Worm (Caenorhabditis elegans): ENCODE measurements around the gene M110.10.
A peak's percentile ranks its signal among the peaks of the same experiment; 100 is the strongest.

Gene M110.10

ce11 chrII:8209476-8209875 is 4.8 kb downstream of the M110.10 start, which contains the start of gene M110.8:
Gene M110.8, minus strand, starts transcription at chrII:8209576.
- no peak for TF ChIP-seq fkh-3 (tag; optimal IDR thresholded peaks at IDR 0.05)
- TF ChIP-seq mcd-1 (GFP tag; IDR thresholded peaks at IDR 0.05), result no peak
- no peak for TF ChIP-seq snpc-4 (GFP tag; optimal IDR thresholded peaks at IDR 0.05)
- TF ChIP-seq snpc-4 (tag; optimal IDR thresholded peaks at IDR 0.05), result no peak
- no peak for TF ChIP-seq bed-1 (GFP tag; IDR thresholded peaks at IDR 0.05)
- TF ChIP-seq K11D2.4 (GFP tag; IDR thresholded peaks at IDR 0.05), result no peak
- TF ChIP-seq ztf-28 (GFP tag; IDR thresholded peaks at IDR 0.05), result no peak
- TF ChIP-seq lin-54 (GFP tag; optimal IDR thresholded peaks at IDR 0.05), result no peak
- TF ChIP-seq F33H1.4 (GFP tag; IDR thresholded peaks at IDR 0.05), result no peak
- no peak for TF ChIP-seq madf-6 (GFP tag; IDR thresholded peaks at IDR 0.05)
- TF ChIP-seq mel-28 (tag; optimal IDR thresholded peaks at IDR 0.05; ENCODE audit: borderline replicate concordance), result no peak
- no peak for TF ChIP-seq bed-2 (GFP tag; IDR thresholded peaks at IDR 0.05)
- no peak for TF ChIP-seq nfya-2 (GFP tag; IDR thresholded peaks at IDR 0.05)
- TF ChIP-seq C17E4.6 (GFP tag; IDR thresholded peaks at IDR 0.05), result no peak
- TF ChIP-seq mes-4 (tag; optimal IDR thresholded peaks at IDR 0.05), result no peak
- TF ChIP-seq him-1 (tag; optimal IDR thresholded peaks at IDR 0.05), result no peak
- TF ChIP-seq madf-8 (GFP tag; conservative IDR thresholded peaks at IDR 0.05), result no peak

ce11 chrII:8205612-8206011 is 8.7 kb downstream of the M110.10 start:
- peak; percentile 48 for TF ChIP-seq nhr-80 (tag; optimal IDR thresholded peaks at IDR 0.05)
- TF ChIP-seq snpc-3.4 (tag; optimal IDR thresholded peaks at IDR 0.05), result no peak
- no peak for TF ChIP-seq lin-54 (GFP tag; optimal IDR thresholded peaks at IDR 0.05)
- no peak for TF ChIP-seq B0035.1 (tag; optimal IDR thresholded peaks at IDR 0.05)

- TF ChIP-seq nfyb-1 (GFP tag; IDR thresholded peaks at IDR 0.05) (no peak), lin-54 (GFP tag; optimal IDR thresholded peaks at IDR 0.05) (no peak), ztf-3 (GFP tag; optimal IDR thresholded peaks at IDR 0.05) (no peak), snpc-1.3 (tag; optimal IDR thresholded peaks at IDR 0.05; ENCODE audit: insufficient read depth) (no peak), attf-6 (GFP tag; IDR thresholded peaks at IDR 0.05) (no peak), nhr-80 (tag; optimal IDR thresholded peaks at IDR 0.05) (no peak), cebp-2 (GFP tag; IDR thresholded peaks at IDR 0.05) (no peak), ccch-3 (GFP tag; optimal IDR thresholded peaks at IDR 0.05) (no peak), gei-17 (GFP tag; optimal IDR thresholded peaks at IDR 0.05) (no peak), B0019.2 (GFP tag; conservative IDR thresholded peaks at IDR 0.05) (no peak), egrh-3 (GFP tag; IDR thresholded peaks at IDR 0.05) (no peak), T07F8.4 (tag; optimal IDR thresholded peaks at IDR 0.05) (no peak), nhr-120 (GFP tag; IDR thresholded peaks at IDR 0.05) (no peak)
Observed at ce11 chrII:8204039-8204438, 10.2 kb downstream of the M110.10 start, which contains the start of gene col-76. Gene col-76, plus strand, starts transcription at chrII:8204339.

ce11 chrII:8199803-8200202 is 14.5 kb downstream of the M110.10 start:
- TF ChIP-seq K11D2.4 (GFP tag; IDR thresholded peaks at IDR 0.05), result no peak
- no peak for TF ChIP-seq F37B4.10 (GFP tag; IDR thresholded peaks at IDR 0.05)
- no peak for TF ChIP-seq snpc-4 (GFP tag; optimal IDR thresholded peaks at IDR 0.05)
- TF ChIP-seq snpc-4 (tag; optimal IDR thresholded peaks at IDR 0.05), result no peak
- TF ChIP-seq T07F8.4 (tag; optimal IDR thresholded peaks at IDR 0.05), result no peak
- no peak for TF ChIP-seq ccch-3 (GFP tag; optimal IDR thresholded peaks at IDR 0.05)
- no peak for TF ChIP-seq C17E4.6 (GFP tag; IDR thresholded peaks at IDR 0.05)

ce11 chrII:8198503-8198902 is 15.8 kb downstream of the M110.10 start, which contains the start of gene qua-1:
Gene qua-1, plus strand, starts transcription at chrII:8198803.
- TF ChIP-seq dpff-1 (tag; optimal IDR thresholded peaks at IDR 0.05) (no peak), rec-8 (tag; optimal IDR thresholded peaks at IDR 0.05) (no peak), hrde-1 (tag; optimal IDR thresholded peaks at IDR 0.05; ENCODE audit: borderline replicate concordance) (no peak), ccch-3 (GFP tag; optimal IDR thresholded peaks at IDR 0.05) (no peak), ceh-40 (GFP tag; IDR thresholded peaks at IDR 0.05) (no peak), ceh-100 (GFP tag; IDR thresholded peaks at IDR 0.05) (no peak), zim-3 (tag; optimal IDR thresholded peaks at IDR 0.05) (no peak), sea-2 (GFP tag; IDR thresholded peaks at IDR 0.05) (no peak), unc-130 (GFP tag; optimal IDR thresholded peaks at IDR 0.05) (no peak), mes-4 (tag; optimal IDR thresholded peaks at IDR 0.05) (no peak), sptf-2 (GFP tag; optimal IDR thresholded peaks at IDR 0.05) (no peak), D2030.7 (GFP tag; IDR thresholded peaks at IDR 0.05) (no peak), let-607 (tag; optimal IDR thresholded peaks at IDR 0.05) (no peak)

Measured in whole organism, young adult.